Worm (Caenorhabditis elegans): ENCODE measurements around the gene ttc-17.

DNA sequence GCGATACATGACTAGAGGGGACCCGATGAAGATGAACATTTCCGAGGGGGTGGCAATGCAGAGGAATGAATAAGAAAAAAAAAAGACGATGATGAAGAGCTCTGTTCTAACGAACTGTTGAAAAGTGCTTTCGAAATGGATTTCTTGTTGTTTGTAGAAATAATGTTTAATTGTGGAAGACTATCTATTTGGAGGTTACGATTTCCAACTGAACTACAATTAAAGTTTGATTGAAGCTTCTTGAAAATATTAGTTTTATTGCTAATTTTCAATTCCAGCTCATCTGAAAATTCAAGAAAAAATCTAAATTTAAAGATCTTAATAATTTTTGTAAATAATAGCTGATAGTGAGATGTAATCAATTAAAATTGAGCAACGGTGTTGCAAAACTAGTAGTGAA lies 12.4 kb upstream of the ttc-17 start:
- TF ChIP-seq ztf-29 (GFP tag; IDR thresholded peaks at IDR 0.05) (no peak), cog-1 (tag; optimal IDR thresholded peaks at IDR 0.05) (no peak), T22C8.4 (GFP tag; IDR thresholded peaks at IDR 0.05) (no peak), klf-2 (GFP tag; conservative IDR thresholded peaks at IDR 0.05) (no peak)

Data from whole organism, midembryonic.